Fruit fly (Drosophila melanogaster): ENCODE measurements around the gene Ctr9.
A peak's percentile ranks its signal among the peaks of the same experiment; 100 is the strongest.

The Ctr9 gene

DNA sequence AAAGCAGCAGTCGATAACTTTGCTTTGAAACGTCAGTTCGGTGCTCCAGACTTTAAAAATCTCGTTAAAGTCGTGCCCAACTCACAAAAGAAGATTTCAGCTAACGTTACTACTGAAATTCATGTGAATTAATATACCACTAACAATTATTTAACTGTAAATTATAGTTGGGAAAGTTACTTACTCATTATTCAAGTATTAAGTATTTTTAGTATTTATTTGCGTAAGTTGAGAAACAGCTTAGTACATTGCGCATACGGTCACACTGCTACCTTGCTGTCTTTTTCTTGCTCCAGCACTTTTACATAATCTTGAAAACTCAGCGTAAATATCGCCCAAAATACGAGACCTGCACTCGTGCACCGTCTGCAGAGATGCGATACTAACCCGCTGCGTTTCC lies 22.7 kb downstream of the Ctr9 start, which contains the start of gene ND-ACP:
Gene ND-ACP (plus strand): TSS at position 226 of the 400 bp plus-strand sequence.
- TF ChIP-seq toe (GFP tag; optimal IDR thresholded peaks at IDR 0.05) (no peak), CG7045 (GFP tag; optimal IDR thresholded peaks at IDR 0.05) (no peak), Hr96 (GFP tag; optimal IDR thresholded peaks at IDR 0.05) (no peak), tj (GFP tag; optimal IDR thresholded peaks at IDR 0.05) (peak; percentile 46), ovo (GFP tag; optimal IDR thresholded peaks at IDR 0.05) (no peak), pad (GFP tag; optimal IDR thresholded peaks at IDR 0.05) (peak; percentile 17), CG11617 (GFP tag; optimal IDR thresholded peaks at IDR 0.05) (no peak), CG5204 (GFP tag; optimal IDR thresholded peaks at IDR 0.05) (no peak), Crg-1 (GFP tag; optimal IDR thresholded peaks at IDR 0.05) (no peak), CG12768 (GFP tag; optimal IDR thresholded peaks at IDR 0.05) (no peak), CG14711 (tag; optimal IDR thresholded peaks at IDR 0.05) (no peak), bab1 (GFP tag; optimal IDR thresholded peaks at IDR 0.05) (no peak), CG7101 (tag; optimal IDR thresholded peaks at IDR 0.05) (no peak), Mnt (GFP tag; optimal IDR thresholded peaks at IDR 0.05) (peak; percentile 13), CG1620 (GFP tag; optimal IDR thresholded peaks at IDR 0.05) (no peak), cic (GFP tag; optimal IDR thresholded peaks at IDR 0.05) (no peak), CG33017 (tag; optimal IDR thresholded peaks at IDR 0.05) (no peak), kay (GFP tag; ENCODE audit: borderline replicate concordance) (no peak)

dm6 chr3L:1330420-1330819 lies 23.4 kb downstream of the Ctr9 start:
- TF ChIP-seq CG12768 (GFP tag; optimal IDR thresholded peaks at IDR 0.05) (no peak), CG5204 (GFP tag; optimal IDR thresholded peaks at IDR 0.05) (no peak), toe (GFP tag; optimal IDR thresholded peaks at IDR 0.05) (no peak), CG33017 (tag; optimal IDR thresholded peaks at IDR 0.05) (peak; percentile 20), CG7101 (tag; optimal IDR thresholded peaks at IDR 0.05) (peak; percentile 24), CG7045 (GFP tag; optimal IDR thresholded peaks at IDR 0.05) (no peak), cnc (optimal IDR thresholded peaks at IDR 0.05) (no peak), CG11617 (GFP tag; optimal IDR thresholded peaks at IDR 0.05) (no peak), CG1620 (GFP tag; optimal IDR thresholded peaks at IDR 0.05) (no peak), ovo (GFP tag; optimal IDR thresholded peaks at IDR 0.05) (no peak), Clk (GFP tag; optimal IDR thresholded peaks at IDR 0.05) (no peak), tj (GFP tag; optimal IDR thresholded peaks at IDR 0.05) (no peak)

- TF ChIP-seq pad (GFP tag; optimal IDR thresholded peaks at IDR 0.05) (no peak), Crg-1 (GFP tag; optimal IDR thresholded peaks at IDR 0.05) (no peak), cnc (optimal IDR thresholded peaks at IDR 0.05) (no peak)
Measured at dm6 chr3L:1331542-1331941, 24.5 kb downstream of the Ctr9 start, which contains the start of gene msd1. Gene msd1, plus strand, starts transcription at chr3L:1331744.

DNA sequence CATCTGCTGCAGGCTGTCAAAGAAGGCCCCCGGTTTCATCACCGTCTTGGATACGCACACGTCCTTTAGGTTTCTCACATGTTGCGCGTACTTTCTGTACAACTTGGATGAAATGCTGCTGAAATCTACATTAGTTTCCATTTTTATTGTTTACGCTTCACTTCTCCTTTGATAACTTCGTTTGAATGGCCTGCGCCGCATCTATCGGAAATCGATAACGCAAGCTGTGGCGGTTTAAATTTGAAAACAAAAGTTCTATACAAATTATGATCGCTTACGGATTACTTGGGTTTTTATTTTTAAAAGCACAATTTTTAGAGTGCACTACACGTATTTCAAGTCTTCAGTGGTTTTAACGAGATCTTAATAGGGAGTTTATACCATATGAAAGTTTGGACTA lies 25.9 kb downstream of the Ctr9 start, which contains the start of gene msd5:
Gene msd5 (minus strand): TSS at position 174 of the 400 bp plus-strand sequence.
- TF ChIP-seq Mnt (GFP tag; optimal IDR thresholded peaks at IDR 0.05) (no peak), CG5204 (GFP tag; optimal IDR thresholded peaks at IDR 0.05) (no peak), Crg-1 (GFP tag; optimal IDR thresholded peaks at IDR 0.05) (no peak), CG7101 (tag; optimal IDR thresholded peaks at IDR 0.05) (no peak), CG14711 (tag; optimal IDR thresholded peaks at IDR 0.05) (no peak), CG11617 (GFP tag; optimal IDR thresholded peaks at IDR 0.05) (no peak), CG12768 (GFP tag; optimal IDR thresholded peaks at IDR 0.05) (no peak), Clk (GFP tag; optimal IDR thresholded peaks at IDR 0.05) (no peak), pad (GFP tag; optimal IDR thresholded peaks at IDR 0.05) (no peak), bab1 (GFP tag; optimal IDR thresholded peaks at IDR 0.05) (no peak), ovo (GFP tag; optimal IDR thresholded peaks at IDR 0.05) (no peak), Hr96 (GFP tag; optimal IDR thresholded peaks at IDR 0.05) (no peak), CG1620 (GFP tag; optimal IDR thresholded peaks at IDR 0.05) (no peak), tj (GFP tag; optimal IDR thresholded peaks at IDR 0.05) (no peak)

DNA sequence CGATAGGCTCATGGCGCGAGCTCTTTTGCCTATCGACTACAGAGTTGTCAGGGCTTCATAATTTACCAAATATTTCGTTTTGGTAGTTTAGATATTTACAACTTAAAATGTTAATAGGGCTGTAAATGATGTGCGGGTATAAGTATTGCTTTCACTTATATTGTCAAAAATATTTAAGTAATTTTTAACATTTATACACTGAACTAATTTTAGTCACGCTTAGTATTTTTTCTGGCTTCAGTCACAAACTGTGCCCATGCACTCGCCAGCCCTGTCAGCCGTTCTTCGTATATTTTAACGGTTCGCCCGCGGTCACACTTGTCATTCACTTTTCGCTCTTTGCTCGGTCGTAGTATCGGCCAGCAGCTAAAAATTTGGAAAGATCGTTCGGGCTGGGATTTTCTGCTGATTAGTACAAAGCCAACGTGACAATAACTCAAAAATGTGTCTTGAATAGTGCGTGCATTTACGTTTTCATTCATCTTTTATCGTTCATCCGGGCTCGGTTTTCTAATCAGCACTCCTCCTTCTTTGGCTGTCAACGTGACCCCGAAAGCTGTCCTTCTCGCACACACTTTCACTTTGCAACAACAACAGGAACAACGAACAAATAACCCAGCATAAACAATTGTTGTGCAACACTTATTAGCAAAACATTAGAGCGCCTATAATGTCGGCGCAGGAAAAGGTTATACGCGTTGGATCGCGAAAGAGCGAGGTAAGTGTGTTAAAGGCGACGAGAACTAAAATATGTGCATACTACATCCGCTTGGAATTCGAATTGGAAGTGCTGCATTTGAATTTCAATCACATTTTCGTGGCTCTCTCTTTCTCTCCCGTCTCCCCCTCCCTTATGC lies 27.8 kb downstream of the Ctr9 start, which contains the start of the genes Hmbs and CG2211:
Gene Hmbs (plus strand): TSS at position 319 of the 857 bp plus-strand sequence.
Gene CG2211 (minus strand): TSS at position 789 of the 857 bp plus-strand sequence.
- TF ChIP-seq Clk (GFP tag; optimal IDR thresholded peaks at IDR 0.05) (peak; percentile 82), CG5204 (GFP tag; optimal IDR thresholded peaks at IDR 0.05) (no peak), CG7045 (GFP tag; optimal IDR thresholded peaks at IDR 0.05) (peak; percentile 84), pad (GFP tag; optimal IDR thresholded peaks at IDR 0.05) (no peak), Mnt (GFP tag; optimal IDR thresholded peaks at IDR 0.05) (peak; percentile 79), Crg-1 (GFP tag; optimal IDR thresholded peaks at IDR 0.05) (peak; percentile 69), cnc (optimal IDR thresholded peaks at IDR 0.05) (no peak), CG11617 (GFP tag; optimal IDR thresholded peaks at IDR 0.05) (peak; percentile 73), CG12768 (GFP tag; optimal IDR thresholded peaks at IDR 0.05) (peak; percentile 61), CG7101 (tag; optimal IDR thresholded peaks at IDR 0.05) (peak; percentile 68), kay (GFP tag; ENCODE audit: borderline replicate concordance) (no peak), toe (GFP tag; optimal IDR thresholded peaks at IDR 0.05) (no peak), ovo (GFP tag; optimal IDR thresholded peaks at IDR 0.05) (peak; percentile 83), tj (GFP tag; optimal IDR thresholded peaks at IDR 0.05) (peak; percentile 35), Hr96 (GFP tag; optimal IDR thresholded peaks at IDR 0.05) (peak; percentile 92), CG33017 (tag; optimal IDR thresholded peaks at IDR 0.05) (peak; percentile 55), CG1620 (GFP tag; optimal IDR thresholded peaks at IDR 0.05) (peak; percentile 87), CG14711 (tag; optimal IDR thresholded peaks at IDR 0.05) (peak; percentile 98), cic (GFP tag; optimal IDR thresholded peaks at IDR 0.05) (peak; percentile 76), bab1 (GFP tag; optimal IDR thresholded peaks at IDR 0.05) (peak; percentile 96)

DNA sequence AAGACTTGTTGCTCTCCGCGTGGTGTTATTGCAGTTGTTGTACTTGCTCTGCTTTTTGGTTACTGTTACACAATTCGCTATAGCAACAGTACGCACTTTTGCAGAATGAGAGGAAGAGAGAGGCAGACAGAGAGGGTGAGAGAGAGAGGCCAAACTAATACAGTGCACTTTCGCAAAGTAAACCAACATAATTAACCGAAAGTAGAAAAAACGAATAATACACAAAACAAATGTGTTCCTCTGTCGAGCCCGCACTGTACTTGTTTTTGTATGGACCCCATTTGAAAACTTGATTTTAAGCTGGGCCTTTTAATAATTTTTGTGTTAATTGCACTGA lies 28.4 kb downstream of the Ctr9 start:
- no peak for TF ChIP-seq Clk (GFP tag; optimal IDR thresholded peaks at IDR 0.05)
- TF ChIP-seq CG7045 (GFP tag; optimal IDR thresholded peaks at IDR 0.05), result peak; percentile 40
- TF ChIP-seq cnc (optimal IDR thresholded peaks at IDR 0.05), result peak in 1 of 2 experiments; percentile 24
- TF ChIP-seq cic (GFP tag; optimal IDR thresholded peaks at IDR 0.05), result no peak
- peak; percentile 35 for TF ChIP-seq bab1 (GFP tag; optimal IDR thresholded peaks at IDR 0.05)
- no peak for TF ChIP-seq Hr96 (GFP tag; optimal IDR thresholded peaks at IDR 0.05)
- TF ChIP-seq Mnt (GFP tag; optimal IDR thresholded peaks at IDR 0.05), result no peak
- TF ChIP-seq CG1620 (GFP tag; optimal IDR thresholded peaks at IDR 0.05), result peak; percentile 2
- TF ChIP-seq tj (GFP tag; optimal IDR thresholded peaks at IDR 0.05), result no peak
- peak; percentile 33 for TF ChIP-seq CG7101 (tag; optimal IDR thresholded peaks at IDR 0.05)
- peak; percentile 98 for TF ChIP-seq pad (GFP tag; optimal IDR thresholded peaks at IDR 0.05)
- TF ChIP-seq Crg-1 (GFP tag; optimal IDR thresholded peaks at IDR 0.05), result peak; percentile 15
- TF ChIP-seq kay (GFP tag; ENCODE audit: borderline replicate concordance), result no peak
- peak; percentile 23 for TF ChIP-seq CG14711 (tag; optimal IDR thresholded peaks at IDR 0.05)
- no peak for TF ChIP-seq CG5204 (GFP tag; optimal IDR thresholded peaks at IDR 0.05)

All from whole organism, adult.